Worm (Caenorhabditis elegans): ENCODE results near the gene klc-1.

- TF ChIP-seq ceh-16 (tag; optimal IDR thresholded peaks at IDR 0.05): no peak
- TF ChIP-seq nhr-25 (tag; optimal IDR thresholded peaks at IDR 0.05): no peak
- no peak for TF ChIP-seq ztf-11 (tag; optimal IDR thresholded peaks at IDR 0.05)
- TF ChIP-seq elt-3 (tag; optimal IDR thresholded peaks at IDR 0.05): no peak
- TF ChIP-seq skn-1 (tag; optimal IDR thresholded peaks at IDR 0.05): no peak
- no peak for TF ChIP-seq aly-2 (tag; optimal IDR thresholded peaks at IDR 0.05)
Observed at ce11 chrIV:11094974-11095373, 11.4 kb downstream of the klc-1 start, which contains the start of gene M7.8.

Measured in whole organism, L2 larva.